Worm (Caenorhabditis elegans): ENCODE measurements around the gene col-76.
A peak's percentile ranks its signal among the peaks of the same experiment; 100 is the strongest.

col-76 gene

DNA sequence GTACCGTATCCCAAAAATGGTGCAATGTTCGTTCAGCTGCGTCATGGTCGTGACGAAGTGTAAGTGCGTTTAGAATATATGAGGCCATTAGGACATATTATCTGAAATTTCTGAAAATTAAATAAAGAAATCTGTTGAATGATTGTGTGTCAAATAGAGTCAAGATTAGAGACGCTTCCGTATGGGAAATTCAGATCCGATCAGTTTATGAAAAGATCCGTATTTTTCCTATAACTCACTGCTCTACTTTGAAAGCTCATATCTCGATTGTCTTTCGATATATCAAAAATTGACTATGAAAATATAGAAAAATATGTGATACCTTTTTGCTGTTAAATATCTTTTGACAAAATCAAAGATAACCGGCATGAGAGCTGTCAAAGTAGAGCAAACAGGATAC, 23.9 kb upstream of the col-76 start, which contains the start of gene T05C12.4:
Gene T05C12.4, minus strand, starts transcription at position 101 of the 400 bp plus-strand sequence.
- TF ChIP-seq nhr-28 (tag; optimal IDR thresholded peaks at IDR 0.05) (no peak), nhr-43 (tag; optimal IDR thresholded peaks at IDR 0.05; ENCODE audit: poor library complexity, severe bottlenecking) (no peak), lsy-12 (tag; optimal IDR thresholded peaks at IDR 0.05) (no peak), elt-1 (tag; optimal IDR thresholded peaks at IDR 0.05) (no peak), nfya-1 (tag; optimal IDR thresholded peaks at IDR 0.05; ENCODE audit: insufficient read depth) (no peak)

DNA sequence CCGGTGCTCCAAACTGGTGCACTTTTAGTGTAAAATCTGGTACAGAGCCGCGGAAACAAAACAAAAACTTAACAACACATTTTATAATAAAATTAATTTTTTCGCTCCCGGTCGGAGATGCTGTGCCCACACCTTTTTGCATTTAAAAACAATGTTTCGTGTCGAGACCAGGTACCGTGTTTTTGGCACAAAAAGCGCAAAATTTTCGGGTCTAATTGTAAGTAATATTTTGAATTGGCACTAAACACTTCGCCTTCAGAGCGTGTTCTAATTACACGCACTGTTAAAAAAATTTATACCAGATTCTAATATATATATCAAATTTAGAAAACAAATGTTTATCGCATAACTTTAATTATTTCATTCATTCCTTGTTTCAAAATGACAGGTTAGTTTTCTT, 22.7 kb upstream of the col-76 start, which contains the start of gene dylt-3:
Gene dylt-3, plus strand, starts transcription at position 301 of the 400 bp plus-strand sequence.
- TF ChIP-seq ceh-28 (tag; optimal IDR thresholded peaks at IDR 0.05) (no peak), lsy-12 (tag; optimal IDR thresholded peaks at IDR 0.05) (no peak), lin-15B (tag; optimal IDR thresholded peaks at IDR 0.05) (no peak), elt-3 (tag; optimal IDR thresholded peaks at IDR 0.05) (no peak), eor-1 (tag; optimal IDR thresholded peaks at IDR 0.05) (no peak), nhr-23 (tag; optimal IDR thresholded peaks at IDR 0.05) (no peak), nfya-1 (tag; optimal IDR thresholded peaks at IDR 0.05; ENCODE audit: insufficient read depth) (no peak), egl-27 (tag; optimal IDR thresholded peaks at IDR 0.05) (no peak), ztf-4 (tag; optimal IDR thresholded peaks at IDR 0.05) (no peak), lin-39 (tag; optimal IDR thresholded peaks at IDR 0.05) (no peak), elt-1 (tag; optimal IDR thresholded peaks at IDR 0.05) (no peak), nhr-76 (tag; optimal IDR thresholded peaks at IDR 0.05) (no peak), ceh-16 (tag; optimal IDR thresholded peaks at IDR 0.05) (no peak), mml-1 (tag; optimal IDR thresholded peaks at IDR 0.05) (no peak)

DNA sequence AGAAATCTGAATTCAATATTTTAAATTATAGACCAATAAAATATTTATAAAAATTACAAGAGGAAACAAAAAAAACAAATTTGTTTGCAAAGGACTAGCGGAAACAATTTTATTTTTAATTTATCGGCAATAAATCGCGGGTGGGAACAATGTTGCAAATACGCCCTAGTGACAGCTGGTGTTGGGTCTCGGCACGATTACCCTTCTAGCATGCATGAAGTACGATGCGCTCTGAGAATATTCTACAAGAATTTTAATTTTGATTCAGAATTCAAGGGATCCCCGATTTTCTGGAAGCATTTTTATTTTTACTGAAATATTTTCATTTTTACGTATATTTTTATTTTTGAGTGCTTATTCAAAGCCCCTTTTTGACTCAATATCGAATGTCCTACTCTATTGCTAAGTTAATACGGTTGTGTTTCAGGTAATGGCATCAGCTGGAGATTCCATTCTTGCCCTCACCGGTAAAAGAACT, 19.1 kb upstream of the col-76 start, which contains the start of the genes mig-5 and cct-1:
Gene mig-5, minus strand, starts transcription at position 8 of the 478 bp plus-strand sequence.
Gene cct-1, plus strand, starts transcription at position 428 of the 478 bp plus-strand sequence.
- TF ChIP-seq tbx-2 (tag; optimal IDR thresholded peaks at IDR 0.05): peak; percentile 91
- peak; percentile 95 for TF ChIP-seq R02D3.7 (tag; optimal IDR thresholded peaks at IDR 0.05)
- no peak for TF ChIP-seq unc-39 (tag; optimal IDR thresholded peaks at IDR 0.05)
- peak; percentile 86 for TF ChIP-seq unc-62 (GFP tag; optimal IDR thresholded peaks at IDR 0.05)
- TF ChIP-seq jun-1 (tag; optimal IDR thresholded peaks at IDR 0.05): peak; percentile 95
- no peak for TF ChIP-seq mml-1 (tag; optimal IDR thresholded peaks at IDR 0.05)
- no peak for TF ChIP-seq nhr-237 (tag; optimal IDR thresholded peaks at IDR 0.05)
- TF ChIP-seq nhr-11 (tag; optimal IDR thresholded peaks at IDR 0.05): peak; percentile 92
- TF ChIP-seq egl-27 (tag; optimal IDR thresholded peaks at IDR 0.05): peak; percentile 29
- TF ChIP-seq ama-1 (optimal IDR thresholded peaks at IDR 0.05): peak; percentile 77
- peak; percentile 92 for TF ChIP-seq pqm-1 (tag; optimal IDR thresholded peaks at IDR 0.05)
- TF ChIP-seq lsy-12 (tag; optimal IDR thresholded peaks at IDR 0.05): peak; percentile 96
- peak; percentile 94 for TF ChIP-seq ceh-28 (tag; optimal IDR thresholded peaks at IDR 0.05)
- no peak for TF ChIP-seq fkh-2 (tag; optimal IDR thresholded peaks at IDR 0.05)
- peak; percentile 93 for TF ChIP-seq nhr-77 (tag; optimal IDR thresholded peaks at IDR 0.05)
- TF ChIP-seq nfya-1 (tag; optimal IDR thresholded peaks at IDR 0.05; ENCODE audit: insufficient read depth): peak; percentile 99
- TF ChIP-seq daf-12 (tag; optimal IDR thresholded peaks at IDR 0.05): peak; percentile 30
- TF ChIP-seq pha-4 (tag; optimal IDR thresholded peaks at IDR 0.05): peak; percentile 99
- no peak for TF ChIP-seq nhr-12 (tag; optimal IDR thresholded peaks at IDR 0.05)
- peak; percentile 35 for TF ChIP-seq nhr-76 (tag; optimal IDR thresholded peaks at IDR 0.05)
- peak; percentile 94 for TF ChIP-seq nhr-25 (tag; optimal IDR thresholded peaks at IDR 0.05)
- TF ChIP-seq zag-1 (tag; optimal IDR thresholded peaks at IDR 0.05): peak; percentile 81
- TF ChIP-seq ceh-82 (tag; optimal IDR thresholded peaks at IDR 0.05): peak; percentile 96
- TF ChIP-seq elt-1 (tag; optimal IDR thresholded peaks at IDR 0.05): peak; percentile 86
- peak; percentile 62 for TF ChIP-seq nhr-28 (tag; optimal IDR thresholded peaks at IDR 0.05)
- peak; percentile 86 for TF ChIP-seq snpc-4 (tag; optimal IDR thresholded peaks at IDR 0.05)
- TF ChIP-seq lin-39 (tag; optimal IDR thresholded peaks at IDR 0.05): peak; percentile 96
- peak; percentile 99 for TF ChIP-seq nhr-23 (tag; optimal IDR thresholded peaks at IDR 0.05)
- no peak for TF ChIP-seq eor-1 (tag; optimal IDR thresholded peaks at IDR 0.05)
- peak; percentile 80 for TF ChIP-seq elt-2 (tag; optimal IDR thresholded peaks at IDR 0.05)
- peak; percentile 62 for TF ChIP-seq mdl-1 (tag; optimal IDR thresholded peaks at IDR 0.05)
- TF ChIP-seq aly-2 (tag; optimal IDR thresholded peaks at IDR 0.05): peak; percentile 91
- TF ChIP-seq ztf-11 (tag; optimal IDR thresholded peaks at IDR 0.05): no peak
- peak; percentile 91 for TF ChIP-seq fkh-10 (GFP tag; optimal IDR thresholded peaks at IDR 0.05)
- no peak for TF ChIP-seq sea-2 (GFP tag; optimal IDR thresholded peaks at IDR 0.05)
- TF ChIP-seq ceh-9 (tag; optimal IDR thresholded peaks at IDR 0.05): no peak
- peak; percentile 98 for TF ChIP-seq nhr-43 (tag; optimal IDR thresholded peaks at IDR 0.05; ENCODE audit: poor library complexity, severe bottlenecking)
- peak in 2 of 3 experiments; percentile 20 to 79 for TF ChIP-seq elt-3 (tag; optimal IDR thresholded peaks at IDR 0.05)
- TF ChIP-seq ceh-16 (tag; optimal IDR thresholded peaks at IDR 0.05): peak; percentile 48
- TF ChIP-seq fos-1 (tag; optimal IDR thresholded peaks at IDR 0.05): peak; percentile 20
- peak; percentile 96 for TF ChIP-seq hmg-11 (tag; optimal IDR thresholded peaks at IDR 0.05)
- TF ChIP-seq skn-1 (tag; optimal IDR thresholded peaks at IDR 0.05): peak; percentile 96
- no peak for TF ChIP-seq ztf-4 (tag; optimal IDR thresholded peaks at IDR 0.05)
- TF ChIP-seq nhr-67 (tag; optimal IDR thresholded peaks at IDR 0.05): no peak
- peak; percentile 98 for TF ChIP-seq egl-5 (tag; optimal IDR thresholded peaks at IDR 0.05)
- TF ChIP-seq lin-15B (tag; optimal IDR thresholded peaks at IDR 0.05): peak; percentile 99

Data from whole organism, L3 larva.